Fruit fly (Drosophila melanogaster) whole organism, embryonic: Measurements from ENCODE around the gene cdi.

ENCODE experiments used
- Aef1 ChIP-seq: fragments of 200-800 bp; sonication (Bioruptor generic); IDR thresholded peaks from 3 replicates; pipeline ENCODE4 v1.3.6; 2022; ENCODE audit warnings: missing biosample characterization, missing genetic modification characterization
- Atf-2 ChIP-seq: fragments of 200-800 bp; sonication (Bioruptor generic); optimal IDR thresholded peaks from 2 replicates; lab custom pipeline; 2016; ENCODE audit warnings: missing biosample characterization, missing genetic modification characterization
- CG10321 ChIP-seq: fragments of 200-800 bp; sonication (Bioruptor generic); IDR thresholded peaks from 2 replicates; pipeline ENCODE4 v1.3.6; 2022; ENCODE audit warnings: missing biosample characterization, missing genetic modification characterization
- CG10431 ChIP-seq: fragments of 200-800 bp; sonication (Bioruptor generic); optimal IDR thresholded peaks from 3 replicates; lab custom pipeline; 2018; ENCODE audit warnings: missing biosample characterization, mild to moderate bottlenecking, missing genetic modification characterization
- CG12104 ChIP-seq: fragments of 200-800 bp; sonication (Bioruptor generic); optimal IDR thresholded peaks from 3 replicates; lab custom pipeline; 2016; ENCODE audit warnings: missing biosample characterization, missing genetic modification characterization
- CG12659 ChIP-seq: fragments of 200-800 bp; sonication (Bioruptor generic); optimal IDR thresholded peaks from 3 replicates; lab custom pipeline; 2017; ENCODE audit warnings: mild to moderate bottlenecking, missing biosample characterization, missing genetic modification reagents, missing genetic modification characterization
- CG12744 ChIP-seq: fragments of 200-800 bp; sonication (Bioruptor generic); optimal IDR thresholded peaks from 2 replicates; lab custom pipeline; 2016; ENCODE audit warnings: missing biosample characterization, missing genetic modification characterization
- CG15073 ChIP-seq: fragments of 200-800 bp; sonication (Bioruptor generic); optimal IDR thresholded peaks from 2 replicates; lab custom pipeline; 2016; ENCODE audit warnings: missing biosample characterization, missing genetic modification characterization
- CG1529 ChIP-seq: fragments of 200-800 bp; sonication (Bioruptor generic); optimal IDR thresholded peaks from 3 replicates; lab custom pipeline; 2018; ENCODE audit warnings: missing biosample characterization, missing genetic modification characterization
- CG2678 ChIP-seq: fragments of 200-800 bp; sonication (Bioruptor generic); optimal IDR thresholded peaks from 3 replicates; lab custom pipeline; 2019; ENCODE audit warnings: missing biosample characterization, mild to moderate bottlenecking, missing genetic modification characterization, moderate library complexity
- CG30020 ChIP-seq: fragments of 200-800 bp; optimal IDR thresholded peaks from 2 replicates; lab custom pipeline; 2019; ENCODE audit warnings: missing biosample characterization, mild to moderate bottlenecking, missing genetic modification characterization, moderate library complexity
- CG31441 ChIP-seq: fragments of 200-800 bp; sonication (Bioruptor generic); IDR thresholded peaks from 2 replicates; pipeline ENCODE4 v1.3.6; 2022; ENCODE audit warnings: missing biosample characterization, missing genetic modification characterization
- CG32532 ChIP-seq: fragments of 200-800 bp; sonication (Bioruptor generic); IDR thresholded peaks from 2 replicates; pipeline ENCODE4 v1.3.6; 2022; ENCODE audit warnings: missing biosample characterization, missing genetic modification characterization
- CG42726 ChIP-seq: fragments of 200-800 bp; sonication (Bioruptor generic); IDR thresholded peaks from 2 replicates; pipeline ENCODE4 v1.3.6; 2022; ENCODE audit warnings: missing biosample characterization, missing genetic modification characterization; ENCODE audit not compliant: partially characterized antibody
- CG4707 ChIP-seq: fragments of 200-800 bp; sonication (Bioruptor generic); optimal IDR thresholded peaks from 2 replicates; lab custom pipeline; 2018; ENCODE audit warnings: missing biosample characterization, mild to moderate bottlenecking, missing genetic modification characterization, moderate library complexity
- CG6765 ChIP-seq: fragments of 200-800 bp; sonication (Bioruptor generic); optimal IDR thresholded peaks from 3 replicates; lab custom pipeline; 2017; ENCODE audit warnings: missing biosample characterization, mild to moderate bottlenecking, missing genetic modification characterization
- CG7839 ChIP-seq: fragments of 200-800 bp; sonication (Bioruptor generic); optimal IDR thresholded peaks from 3 replicates; lab custom pipeline; 2018; ENCODE audit warnings: missing biosample characterization, mild to moderate bottlenecking, missing genetic modification characterization, moderate library complexity
- CG7963 ChIP-seq: fragments of 200-800 bp; sonication (Bioruptor generic); IDR thresholded peaks from 3 replicates; pipeline ENCODE4 v1.3.6; 2022; ENCODE audit warnings: missing biosample characterization, missing genetic modification characterization; ENCODE audit not compliant: partially characterized antibody
- CG8089 ChIP-seq: fragments of 200-800 bp; sonication (Bioruptor generic); optimal IDR thresholded peaks from 3 replicates; lab custom pipeline; 2016; ENCODE audit warnings: missing biosample characterization, missing genetic modification characterization
- CG8944 ChIP-seq: fragments of 200-800 bp; sonication (Bioruptor generic); optimal IDR thresholded peaks from 3 replicates; lab custom pipeline; 2016; ENCODE audit warnings: missing biosample characterization, missing genetic modification characterization
- D19B ChIP-seq: fragments of 200-800 bp; sonication (Bioruptor generic); optimal IDR thresholded peaks from 2 replicates; lab custom pipeline; 2017; ENCODE audit warnings: missing biosample characterization, mild to moderate bottlenecking, missing genetic modification characterization
- Dbx ChIP-seq: fragments of 200-800 bp; sonication (Bioruptor generic); IDR thresholded peaks from 3 replicates; pipeline ENCODE4 v1.3.6; 2022; ENCODE audit warnings: missing biosample characterization, missing genetic modification characterization
- Doc3 ChIP-seq: fragments of 200-800 bp; sonication (Bioruptor generic); IDR thresholded peaks from 3 replicates; pipeline ENCODE4 v1.3.6; 2022; ENCODE audit warnings: missing biosample characterization, missing genetic modification characterization; ENCODE audit not compliant: partially characterized antibody
- Eip74EF ChIP-seq, 2 experiments: fragments of 200-800 bp in 1 of 2; fragments of >200 bp in 1 of 2; sonication (Bioruptor generic) in 1 of 2; optimal IDR thresholded peaks; 2 replicates each; lab custom pipeline; 2017 to 2019; ENCODE audit warnings: missing biosample characterization in 2 of 2, missing genetic modification characterization in 2 of 2, mild to moderate bottlenecking in 1 of 2, moderate library complexity in 1 of 2
- Gsc ChIP-seq: fragments of 200-800 bp; sonication (Bioruptor generic); IDR thresholded peaks from 2 replicates; pipeline ENCODE4 v1.3.6; 2022; ENCODE audit warnings: missing biosample characterization, missing genetic modification characterization
- H2.0 ChIP-seq: fragments of 200-800 bp; sonication (Bioruptor generic); IDR thresholded peaks from 2 replicates; pipeline ENCODE4 v1.3.6; 2022; ENCODE audit warnings: missing biosample characterization, missing genetic modification characterization
- MESR4 ChIP-seq: fragments of 200-800 bp; sonication (Bioruptor generic); optimal IDR thresholded peaks from 2 replicates; lab custom pipeline; 2018; ENCODE audit warnings: missing biosample characterization, mild to moderate bottlenecking, missing genetic modification characterization, moderate library complexity
- NC2β ChIP-seq: fragments of 200-800 bp; sonication (Bioruptor generic); optimal IDR thresholded peaks from 2 replicates; lab custom pipeline; 2016; ENCODE audit warnings: missing biosample characterization, missing genetic modification characterization
- ash1 ChIP-seq: fragments of 200-800 bp; sonication (Bioruptor generic); optimal IDR thresholded peaks from 2 replicates; lab custom pipeline; 2018; ENCODE audit warnings: missing biosample characterization, mild to moderate bottlenecking, missing genetic modification characterization
- bowl ChIP-seq: fragments of 200-800 bp; sonication (Bioruptor generic); IDR thresholded peaks from 2 replicates; pipeline ENCODE4 v1.3.6; 2022; ENCODE audit warnings: missing biosample characterization, missing genetic modification characterization
- br ChIP-seq: fragments of >200 bp; optimal IDR thresholded peaks from 2 replicates; lab custom pipeline; 2017
- btn ChIP-seq: fragments of 200-800 bp; sonication (Bioruptor generic); optimal IDR thresholded peaks from 2 replicates; lab custom pipeline; 2016; ENCODE audit warnings: missing biosample characterization, missing genetic modification characterization
- dati ChIP-seq: fragments of 200-800 bp; sonication (Bioruptor generic); IDR thresholded peaks from 2 replicates; pipeline ENCODE4 v1.3.6; 2022; ENCODE audit warnings: missing biosample characterization, missing genetic modification characterization
- dm ChIP-seq: fragments of 200-800 bp; sonication (Bioruptor generic); optimal IDR thresholded peaks from 3 replicates; lab custom pipeline; 2016; ENCODE audit warnings: missing biosample characterization, missing genetic modification characterization
- dmrt11E ChIP-seq: fragments of 200-800 bp; sonication (Bioruptor generic); optimal IDR thresholded peaks from 3 replicates; lab custom pipeline; 2018; ENCODE audit warnings: missing biosample characterization, mild to moderate bottlenecking, missing genetic modification characterization, moderate library complexity
- dysf ChIP-seq: fragments of 200-800 bp; sonication (Bioruptor generic); IDR thresholded peaks from 3 replicates; pipeline ENCODE4 v1.3.6; 2022; ENCODE audit warnings: missing biosample characterization, missing genetic modification characterization
- ind ChIP-seq: fragments of 200-800 bp; sonication (Bioruptor generic); optimal IDR thresholded peaks from 3 replicates; lab custom pipeline; 2016; ENCODE audit warnings: missing biosample characterization, missing genetic modification characterization
- jing ChIP-seq: fragments of 200-800 bp; sonication (Bioruptor generic); optimal IDR thresholded peaks from 2 replicates; lab custom pipeline; 2018; ENCODE audit warnings: missing biosample characterization, mild to moderate bottlenecking, missing genetic modification characterization
- lola ChIP-seq, 3 experiments: fragments of >200 bp in 2 of 3; fragments of 200-800 bp in 1 of 3; sonication (Bioruptor generic) in 1 of 3; optimal IDR thresholded peaks; 2 replicates each; lab custom pipeline; 2017 to 2019; ENCODE audit warnings: missing biosample characterization in 3 of 3, missing genetic modification characterization in 3 of 3, mild to moderate bottlenecking in 1 of 3, moderate library complexity in 1 of 3
- odd ChIP-seq: fragments of 200-800 bp; sonication (Bioruptor generic); optimal IDR thresholded peaks from 2 replicates; lab custom pipeline; 2017; ENCODE audit warnings: missing biosample characterization, mild to moderate bottlenecking, missing genetic modification characterization
- pb ChIP-seq: fragments of 200-800 bp; sonication (Bioruptor generic); optimal IDR thresholded peaks from 3 replicates; lab custom pipeline; 2016; ENCODE audit warnings: missing biosample characterization, missing genetic modification characterization
- prd ChIP-seq, 3 experiments: fragments of >200 bp in 2 of 3; fragments of 200-800 bp in 1 of 3; sonication (Bioruptor generic) in 1 of 3; optimal IDR thresholded peaks in 2 of 3; IDR thresholded peaks in 1 of 3; 2 replicates in 2 of 3; 3 replicates in 1 of 3; pipeline versions ENCODE4 v1.3.6 to Lab custom; 2017 to 2022; ENCODE audit warnings: missing biosample characterization in 1 of 3, missing genetic modification characterization in 1 of 3
- pros ChIP-seq: fragments of 200-800 bp; sonication (Bioruptor generic); optimal IDR thresholded peaks from 3 replicates; lab custom pipeline; 2019; ENCODE audit warnings: missing biosample characterization, mild to moderate bottlenecking, missing genetic modification characterization, moderate library complexity
- psq ChIP-seq: fragments of 200-800 bp; sonication (Bioruptor generic); optimal IDR thresholded peaks from 2 replicates; lab custom pipeline; 2017; ENCODE audit warnings: missing biosample characterization, missing genetic modification characterization
- shn ChIP-seq: fragments of 200-800 bp; sonication (Bioruptor generic); optimal IDR thresholded peaks from 3 replicates; lab custom pipeline; 2016; ENCODE audit warnings: missing biosample characterization, missing genetic modification characterization
- ttk ChIP-seq: fragments of 200-800 bp; sonication (Bioruptor generic); IDR thresholded peaks from 2 replicates; pipeline ENCODE4 v2.1.2; 2022; ENCODE audit warnings: missing biosample characterization, missing genetic modification characterization
- tup ChIP-seq: fragments of 200-800 bp; sonication (Bioruptor generic); optimal IDR thresholded peaks from 2 replicates; lab custom pipeline; 2016; ENCODE audit warnings: missing biosample characterization, mild to moderate bottlenecking, missing genetic modification characterization, moderate library complexity
- vnd ChIP-seq: fragments of 200-800 bp; sonication (Bioruptor generic); IDR thresholded peaks from 3 replicates; pipeline ENCODE4 v1.3.6; 2022; ENCODE audit warnings: missing biosample characterization, missing genetic modification characterization; ENCODE audit not compliant: partially characterized antibody

Gene cdi

dm6 chr3R:18995556-18996272, 98.4 kb downstream of the cdi start (continued):
- no peak for TF ChIP-seq CG7963 (GFP tag; lab: Robert Waterston, UW)
- 0 out of 2 replicates have a peak, but pooled peaks have one; percentile 59 for TF ChIP-seq dati (GFP tag; lab: Robert Waterston, UW)
- TF ChIP-seq pros = no peak
- TF ChIP-seq CG30020 (tag; lab: Kevin White, UChicago) = no peak
- peak; percentile 58 for TF ChIP-seq CG10431
- TF ChIP-seq CG12744 (GFP tag; lab: Kevin White, UChicago) = no peak
- peak; percentile 25; the same call in 1 of the 2 replicates for TF ChIP-seq CG32532 (GFP tag; lab: Robert Waterston, UW)
- peak; percentile 22 for TF ChIP-seq psq (GFP tag; lab: Kevin White, UChicago)
- TF ChIP-seq CG4707 = peak; percentile 73
- peak; percentile 76 for TF ChIP-seq ttk
- TF ChIP-seq CG8089 (GFP tag; lab: Kevin White, UChicago) = peak; percentile 52
- TF ChIP-seq pb (GFP tag; lab: Kevin White, UChicago) = peak; percentile 42
- no peak for TF ChIP-seq prd (optimal IDR thresholded peaks at IDR 0.05; lab: Kevin White, UChicago)
- peak; percentile 88 for TF ChIP-seq prd (GFP tag; IDR thresholded peaks at IDR 0.05; lab: Robert Waterston, UW)
- no peak for TF ChIP-seq shn (GFP tag; lab: Kevin White, UChicago)
- TF ChIP-seq ind = peak; percentile 63
- no peak for TF ChIP-seq CG15073
- TF ChIP-seq MESR4 = no peak
- peak; percentile 72 for TF ChIP-seq H2.0
- no peak for TF ChIP-seq CG42726 (GFP tag; lab: Robert Waterston, UW)
- peak; percentile 67 for TF ChIP-seq Aef1
- peak; percentile 56 for TF ChIP-seq Atf-2 (GFP tag; lab: Kevin White, UChicago)
- TF ChIP-seq NC2β (GFP tag; lab: Kevin White, UChicago) = peak; percentile 33
- peak; percentile 11 for TF ChIP-seq btn
- no peak for TF ChIP-seq CG6765 (GFP tag; lab: Kevin White, UChicago)
- TF ChIP-seq dysf (GFP tag; lab: Robert Waterston, UW) = peak; percentile 82
- TF ChIP-seq bowl (GFP tag; lab: Robert Waterston, UW) = peak; percentile 58; the same call in 1 of the 2 replicates
- TF ChIP-seq jing = peak; percentile 61
- TF ChIP-seq vnd = no peak
- TF ChIP-seq CG1529 (GFP tag; lab: Kevin White, UChicago) = peak; percentile 87
- peak; percentile 45 for TF ChIP-seq CG12659
- TF ChIP-seq Eip74EF (GFP tag; optimal IDR thresholded peaks at IDR 0.05; lab: Kevin White, UChicago) = peak in 1 of 2 experiments; percentile 73
- TF ChIP-seq tup (GFP tag; lab: Kevin White, UChicago) = no peak
- peak; percentile 90 for TF ChIP-seq CG31441 (GFP tag; lab: Robert Waterston, UW)
- peak; percentile 83 for TF ChIP-seq CG2678
- TF ChIP-seq CG12104 (GFP tag; lab: Kevin White, UChicago) = peak; percentile 16
- peak; percentile 56; the same call in 1 of the 2 replicates for TF ChIP-seq CG10321 (GFP tag; lab: Robert Waterston, UW)
- TF ChIP-seq br (lab: Kevin White, UChicago) = no peak
- peak; percentile 70 for TF ChIP-seq odd (GFP tag; lab: Kevin White, UChicago)
- TF ChIP-seq D19B (GFP tag; lab: Kevin White, UChicago) = no peak
- peak; percentile 83 for TF ChIP-seq CG7839 (tag; lab: Kevin White, UChicago)
- TF ChIP-seq lola (GFP tag; optimal IDR thresholded peaks at IDR 0.05; lab: Kevin White, UChicago) = peak in 1 of 3 experiments; percentile 77
- peak; percentile 53 for TF ChIP-seq CG8944
- TF ChIP-seq Doc3 (GFP tag; lab: Robert Waterston, UW) = no peak
- peak; percentile 83 for TF ChIP-seq dmrt11E
- TF ChIP-seq ash1 (GFP tag; lab: Kevin White, UChicago) = no peak
- peak; percentile 55; the same call in 1 of the 2 replicates for TF ChIP-seq Gsc
- TF ChIP-seq Dbx (GFP tag; lab: Robert Waterston, UW) = 0 out of 3 replicates have a peak, but pooled peaks have one; percentile 33
- no peak for TF ChIP-seq dm (GFP tag; lab: Kevin White, UChicago)
